Fruit fly (Drosophila melanogaster): Measurements from ENCODE around the gene gnu.

gnu gene

dm6 chr3L:14755951-14756723 lies 47.0 kb downstream of the gnu start (continued):
- TF ChIP-seq ase (GFP tag; IDR thresholded peaks at IDR 0.05) (peak; percentile 75; the same call in 2 of the 3 replicates), jigr1 (GFP tag; IDR thresholded peaks at IDR 0.05) (peak; percentile 79; the same call in 2 of the 3 replicates), nom (GFP tag; optimal IDR thresholded peaks at IDR 0.05) (peak; percentile 96), Usf (GFP tag; optimal IDR thresholded peaks at IDR 0.05) (peak; percentile 69), lab (GFP tag; optimal IDR thresholded peaks at IDR 0.05) (peak; percentile 92), CG12769 (tag; optimal IDR thresholded peaks at IDR 0.05) (no peak), CG1647 (GFP tag; optimal IDR thresholded peaks at IDR 0.05) (peak; percentile 72), az2 (GFP tag; optimal IDR thresholded peaks at IDR 0.05) (peak; percentile 81), CG5180 (GFP tag; optimal IDR thresholded peaks at IDR 0.05) (peak; percentile 80), CG1233 (GFP tag; optimal IDR thresholded peaks at IDR 0.05) (peak; percentile 84), gsb (GFP tag; IDR thresholded peaks at IDR 0.05) (peak; percentile 79), CG8388 (GFP tag; optimal IDR thresholded peaks at IDR 0.05) (peak; percentile 84), kay (GFP tag; optimal IDR thresholded peaks at IDR 0.05) (peak; percentile 66), HHEX (GFP tag; optimal IDR thresholded peaks at IDR 0.05) (peak; percentile 85), Neu2 (GFP tag; optimal IDR thresholded peaks at IDR 0.05; ENCODE audit: borderline replicate concordance) (no peak), ci (GFP tag; IDR thresholded peaks at IDR 0.05) (peak; percentile 72; the same call in 1 of the 3 replicates), CG17359 (tag; optimal IDR thresholded peaks at IDR 0.05) (peak; percentile 87), CG7786 (GFP tag; optimal IDR thresholded peaks at IDR 0.05) (peak; percentile 70), klu (GFP tag; IDR thresholded peaks at IDR 0.05) (peak; percentile 66), CG32767 (GFP tag; IDR thresholded peaks at IDR 0.05) (peak; percentile 71; the same call in 1 of the 2 replicates), Oaz (GFP tag; IDR thresholded peaks at IDR 0.05) (peak; percentile 74), CG1529 (GFP tag; optimal IDR thresholded peaks at IDR 0.05) (peak; percentile 83), Sry-δ (GFP tag; optimal IDR thresholded peaks at IDR 0.05) (peak; percentile 25), CG16779 (GFP tag; IDR thresholded peaks at IDR 0.05) (0 out of 2 replicates have a peak, but pooled peaks have one; percentile 41), gt (GFP tag; IDR thresholded peaks at IDR 0.05) (0 out of 2 replicates have a peak, but pooled peaks have one; percentile 15), jing (GFP tag; optimal IDR thresholded peaks at IDR 0.05) (no peak), sens (GFP tag) (peak; percentile 98), nerfin-1 (tag; optimal IDR thresholded peaks at IDR 0.05) (peak; percentile 77), cas (GFP tag; IDR thresholded peaks at IDR 0.05) (0 out of 2 replicates have a peak, but pooled peaks have one; percentile 31), CG1832 (GFP tag; optimal IDR thresholded peaks at IDR 0.05) (peak; percentile 96), Hey (tag; optimal IDR thresholded peaks at IDR 0.05) (no peak), CG8281 (tag; optimal IDR thresholded peaks at IDR 0.05) (peak; percentile 76), CG2678 (tag; optimal IDR thresholded peaks at IDR 0.05) (peak; percentile 95), dan (GFP tag; IDR thresholded peaks at IDR 0.05) (no peak), slou (GFP tag; optimal IDR thresholded peaks at IDR 0.05) (peak; percentile 49), CG3065 (GFP tag; optimal IDR thresholded peaks at IDR 0.05) (no peak), Sox100B (GFP tag; optimal IDR thresholded peaks at IDR 0.05) (peak; percentile 95), CG9609 (GFP tag; optimal IDR thresholded peaks at IDR 0.05) (peak; percentile 66), eyg (GFP tag; optimal IDR thresholded peaks at IDR 0.05) (peak; percentile 22), CG6254 (GFP tag; optimal IDR thresholded peaks at IDR 0.05) (peak; percentile 60), Ada2b (GFP tag; IDR thresholded peaks at IDR 0.05) (peak; percentile 81), CG3163 (GFP tag; optimal IDR thresholded peaks at IDR 0.05) (no peak), Sox102F (GFP tag; optimal IDR thresholded peaks at IDR 0.05) (peak; percentile 90), CG16815 (GFP tag; optimal IDR thresholded peaks at IDR 0.05) (peak; percentile 78), bbx (GFP tag; IDR thresholded peaks at IDR 0.05; ENCODE audit: partially characterized antibody) (peak; percentile 44; the same call in 1 of the 2 replicates), fd102C (GFP tag; optimal IDR thresholded peaks at IDR 0.05) (no peak), CG1792 (GFP tag; optimal IDR thresholded peaks at IDR 0.05) (peak; percentile 21), CG10565 (GFP tag; optimal IDR thresholded peaks at IDR 0.05) (peak; percentile 27)

All from whole organism, embryonic.